Worm (Caenorhabditis elegans): ENCODE results near the gene grl-17.

grl-17 gene

ce11 chrV:13551601-13552000, 12.1 kb downstream of the grl-17 start, which contains the start of the genes C56A3.4 and C56A3.5:
C56A3.4 (minus strand) TSS chrV:13551754.
C56A3.5 (plus strand) TSS chrV:13551967.
- no peak for TF ChIP-seq hnd-1 (tag; optimal IDR thresholded peaks at IDR 0.05)

ce11 chrV:13536058-13536579, 27.6 kb downstream of the grl-17 start, which contains the start of gene frpr-5:
frpr-5 (minus strand) TSS chrV:13536108.
- TF ChIP-seq tra-4 (tag; optimal IDR thresholded peaks at IDR 0.05) = no peak
- no peak for TF ChIP-seq ets-7 (tag; optimal IDR thresholded peaks at IDR 0.05)
- TF ChIP-seq hmg-4 (GFP tag; optimal IDR thresholded peaks at IDR 0.05) = no peak
- TF ChIP-seq sea-1 (GFP tag; conservative IDR thresholded peaks at IDR 0.05) = no peak
- no peak for TF ChIP-seq pes-1 (GFP tag; IDR thresholded peaks at IDR 0.05)
- TF ChIP-seq hnd-1 (tag; optimal IDR thresholded peaks at IDR 0.05) = no peak
- no peak for TF ChIP-seq ceh-36 (tag; optimal IDR thresholded peaks at IDR 0.05)
- no peak for TF ChIP-seq B0310.2 (tag; optimal IDR thresholded peaks at IDR 0.05)
- no peak for TF ChIP-seq scrt-1 (GFP tag; IDR thresholded peaks at IDR 0.05)
- TF ChIP-seq aly-1 (tag; optimal IDR thresholded peaks at IDR 0.05) = no peak

ce11 chrV:13532469-13532868, 31.3 kb downstream of the grl-17 start:
- TF ChIP-seq hmbx-1 (tag; optimal IDR thresholded peaks at IDR 0.05) = no peak
- no peak for TF ChIP-seq tbx-37 (GFP tag; conservative IDR thresholded peaks at IDR 0.05)
- no peak for TF ChIP-seq F13C5.2 (tag; optimal IDR thresholded peaks at IDR 0.05)
- no peak for TF ChIP-seq tbx-11 (GFP tag; IDR thresholded peaks at IDR 0.05)
- no peak for TF ChIP-seq flt-1 (GFP tag; IDR thresholded peaks at IDR 0.05)
- no peak for TF ChIP-seq aly-1 (tag; optimal IDR thresholded peaks at IDR 0.05)
- TF ChIP-seq pes-1 (GFP tag; IDR thresholded peaks at IDR 0.05) = no peak
- TF ChIP-seq ama-1 (optimal IDR thresholded peaks at IDR 0.05) = no peak
- TF ChIP-seq ceh-13 (GFP tag; optimal IDR thresholded peaks at IDR 0.05) = no peak
- no peak for TF ChIP-seq hmg-4 (GFP tag; optimal IDR thresholded peaks at IDR 0.05)
- TF ChIP-seq tra-4 (tag; optimal IDR thresholded peaks at IDR 0.05) = no peak
- no peak for TF ChIP-seq ets-7 (tag; optimal IDR thresholded peaks at IDR 0.05)
- TF ChIP-seq ceh-36 (tag; optimal IDR thresholded peaks at IDR 0.05) = no peak
- no peak for TF ChIP-seq scrt-1 (GFP tag; IDR thresholded peaks at IDR 0.05)

- no peak for TF ChIP-seq pes-1 (GFP tag; IDR thresholded peaks at IDR 0.05)
- no peak for TF ChIP-seq ceh-13 (GFP tag; optimal IDR thresholded peaks at IDR 0.05)
- no peak for TF ChIP-seq tbx-11 (GFP tag; IDR thresholded peaks at IDR 0.05)
- no peak for TF ChIP-seq hnd-1 (tag; optimal IDR thresholded peaks at IDR 0.05)
- TF ChIP-seq flt-1 (GFP tag; IDR thresholded peaks at IDR 0.05) = no peak
- no peak for TF ChIP-seq ets-7 (tag; optimal IDR thresholded peaks at IDR 0.05)
- no peak for TF ChIP-seq hmbx-1 (tag; optimal IDR thresholded peaks at IDR 0.05)
- no peak for TF ChIP-seq B0310.2 (tag; optimal IDR thresholded peaks at IDR 0.05)
- TF ChIP-seq ama-1 (optimal IDR thresholded peaks at IDR 0.05) = no peak
- TF ChIP-seq tbx-37 (GFP tag; conservative IDR thresholded peaks at IDR 0.05) = no peak
- TF ChIP-seq ceh-36 (tag; optimal IDR thresholded peaks at IDR 0.05) = no peak
- no peak for TF ChIP-seq aly-1 (tag; optimal IDR thresholded peaks at IDR 0.05)
- TF ChIP-seq scrt-1 (GFP tag; IDR thresholded peaks at IDR 0.05) = no peak
- TF ChIP-seq tra-4 (tag; optimal IDR thresholded peaks at IDR 0.05) = no peak
- TF ChIP-seq sea-1 (GFP tag; conservative IDR thresholded peaks at IDR 0.05) = no peak
- no peak for TF ChIP-seq F13C5.2 (tag; optimal IDR thresholded peaks at IDR 0.05)
Measured at ce11 chrV:13530698-13531097, 33.0 kb downstream of the grl-17 start, which contains the start of gene ttr-44. ttr-44 (minus strand) TSS chrV:13530744.

ce11 chrV:13529165-13529564, 34.6 kb downstream of the grl-17 start:
- TF ChIP-seq ceh-13 (GFP tag; optimal IDR thresholded peaks at IDR 0.05) = no peak
- no peak for TF ChIP-seq ceh-36 (tag; optimal IDR thresholded peaks at IDR 0.05)
- TF ChIP-seq F13C5.2 (tag; optimal IDR thresholded peaks at IDR 0.05) = no peak
- no peak for TF ChIP-seq scrt-1 (GFP tag; IDR thresholded peaks at IDR 0.05)
- no peak for TF ChIP-seq aly-1 (tag; optimal IDR thresholded peaks at IDR 0.05)
- TF ChIP-seq sea-1 (GFP tag; conservative IDR thresholded peaks at IDR 0.05) = no peak
- no peak for TF ChIP-seq B0310.2 (tag; optimal IDR thresholded peaks at IDR 0.05)
- TF ChIP-seq tra-4 (tag; optimal IDR thresholded peaks at IDR 0.05) = no peak
- TF ChIP-seq hnd-1 (tag; optimal IDR thresholded peaks at IDR 0.05) = no peak

ce11 chrV:13523194-13523593, 40.5 kb downstream of the grl-17 start, which contains the start of gene R11G10.3:
R11G10.3 (plus strand) TSS chrV:13523494.
- no peak for TF ChIP-seq ceh-36 (tag; optimal IDR thresholded peaks at IDR 0.05)
- TF ChIP-seq hnd-1 (tag; optimal IDR thresholded peaks at IDR 0.05) = no peak
- TF ChIP-seq flt-1 (GFP tag; IDR thresholded peaks at IDR 0.05) = no peak
- TF ChIP-seq sea-1 (GFP tag; conservative IDR thresholded peaks at IDR 0.05) = no peak
- no peak for TF ChIP-seq hmg-4 (GFP tag; optimal IDR thresholded peaks at IDR 0.05)
- no peak for TF ChIP-seq ceh-13 (GFP tag; optimal IDR thresholded peaks at IDR 0.05)
- no peak for TF ChIP-seq aly-1 (tag; optimal IDR thresholded peaks at IDR 0.05)
- TF ChIP-seq tbx-37 (GFP tag; conservative IDR thresholded peaks at IDR 0.05) = no peak
- no peak for TF ChIP-seq tra-4 (tag; optimal IDR thresholded peaks at IDR 0.05)
- TF ChIP-seq scrt-1 (GFP tag; IDR thresholded peaks at IDR 0.05) = no peak
- TF ChIP-seq B0310.2 (tag; optimal IDR thresholded peaks at IDR 0.05) = no peak
- no peak for TF ChIP-seq ama-1 (optimal IDR thresholded peaks at IDR 0.05)

ce11 chrV:13515115-13515514, 48.6 kb downstream of the grl-17 start, which contains the start of gene semi-1:
semi-1 (minus strand) TSS chrV:13515215.
- TF ChIP-seq tra-4 (tag; optimal IDR thresholded peaks at IDR 0.05) (no peak), F13C5.2 (tag; optimal IDR thresholded peaks at IDR 0.05) (no peak), ets-7 (tag; optimal IDR thresholded peaks at IDR 0.05) (no peak), ceh-13 (GFP tag; optimal IDR thresholded peaks at IDR 0.05) (no peak), scrt-1 (GFP tag; IDR thresholded peaks at IDR 0.05) (no peak), hmg-4 (GFP tag; optimal IDR thresholded peaks at IDR 0.05) (no peak), tbx-37 (GFP tag; conservative IDR thresholded peaks at IDR 0.05) (no peak)

- no peak for TF ChIP-seq ceh-36 (tag; optimal IDR thresholded peaks at IDR 0.05)
- no peak for TF ChIP-seq tbx-37 (GFP tag; conservative IDR thresholded peaks at IDR 0.05)
- TF ChIP-seq ceh-13 (GFP tag; optimal IDR thresholded peaks at IDR 0.05) = no peak
- no peak for TF ChIP-seq hmbx-1 (tag; optimal IDR thresholded peaks at IDR 0.05)
- no peak for TF ChIP-seq sea-1 (GFP tag; conservative IDR thresholded peaks at IDR 0.05)
- no peak for TF ChIP-seq pes-1 (GFP tag; IDR thresholded peaks at IDR 0.05)
- no peak for TF ChIP-seq F13C5.2 (tag; optimal IDR thresholded peaks at IDR 0.05)
- TF ChIP-seq B0310.2 (tag; optimal IDR thresholded peaks at IDR 0.05) = no peak
- no peak for TF ChIP-seq ama-1 (optimal IDR thresholded peaks at IDR 0.05)
- TF ChIP-seq tbx-11 (GFP tag; IDR thresholded peaks at IDR 0.05) = no peak
- no peak for TF ChIP-seq ets-7 (tag; optimal IDR thresholded peaks at IDR 0.05)
- no peak for TF ChIP-seq aly-1 (tag; optimal IDR thresholded peaks at IDR 0.05)
- TF ChIP-seq tra-4 (tag; optimal IDR thresholded peaks at IDR 0.05) = no peak
- TF ChIP-seq scrt-1 (GFP tag; IDR thresholded peaks at IDR 0.05) = no peak
- TF ChIP-seq hmg-4 (GFP tag; optimal IDR thresholded peaks at IDR 0.05) = no peak
Measured at ce11 chrV:13512515-13512914, 51.2 kb downstream of the grl-17 start.
